Fruit fly (Drosophila melanogaster): Measurements from ENCODE around the gene smog.

smog gene

DNA sequence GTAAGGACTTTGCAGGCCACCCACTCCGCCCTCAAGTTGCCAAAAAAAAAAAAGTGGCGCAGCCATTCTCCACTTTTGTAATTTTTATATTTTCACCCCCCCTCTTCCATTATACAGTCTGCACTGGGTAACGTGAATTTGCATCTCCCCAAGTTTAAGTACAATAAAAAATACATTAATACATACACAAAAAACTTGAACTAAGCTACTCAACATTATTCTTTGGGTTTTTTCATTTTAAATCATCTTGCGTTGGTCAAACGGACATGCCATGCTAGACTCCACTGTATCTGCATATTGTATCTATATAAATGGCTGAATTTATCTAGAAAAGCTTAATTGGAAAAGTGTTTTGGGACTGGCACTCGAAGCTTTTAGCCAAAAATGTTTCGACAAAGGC, 8.8 kb downstream of the smog start (continued):
- TF ChIP-seq Bdp1 (GFP tag; optimal IDR thresholded peaks at IDR 0.05) (no peak), psq (GFP tag; optimal IDR thresholded peaks at IDR 0.05) (no peak), CG11247 (GFP tag; IDR thresholded peaks at IDR 0.05) (no peak), Atf-2 (GFP tag; optimal IDR thresholded peaks at IDR 0.05) (no peak), Drgx (GFP tag; IDR thresholded peaks at IDR 0.05) (peak; percentile 38; the same call in 1 of the 2 replicates), ATbp (GFP tag; optimal IDR thresholded peaks at IDR 0.05) (no peak), CG13894 (tag; optimal IDR thresholded peaks at IDR 0.05) (peak; percentile 37), CG3995 (GFP tag; optimal IDR thresholded peaks at IDR 0.05) (no peak), fd102C (GFP tag; optimal IDR thresholded peaks at IDR 0.05) (no peak), E2f1 (GFP tag; IDR thresholded peaks at IDR 0.05) (peak; percentile 50; the same call in 1 of the 2 replicates), CG10147 (GFP tag; optimal IDR thresholded peaks at IDR 0.05) (no peak), CG43689 (GFP tag; IDR thresholded peaks at IDR 0.05) (no peak), twi (tag; optimal IDR thresholded peaks at IDR 0.05) (no peak), CG11456 (GFP tag; IDR thresholded peaks at IDR 0.05) (no peak), CG16779 (GFP tag; IDR thresholded peaks at IDR 0.05) (no peak), HLHmδ (GFP tag; optimal IDR thresholded peaks at IDR 0.05) (no peak), CG32767 (GFP tag; IDR thresholded peaks at IDR 0.05) (no peak), odd (GFP tag; optimal IDR thresholded peaks at IDR 0.05) (no peak), prd (optimal IDR thresholded peaks at IDR 0.05) (no peak), prd (GFP tag; IDR thresholded peaks at IDR 0.05) (peak; percentile 76; the same call in 2 of the 3 replicates), CG17829 (tag; optimal IDR thresholded peaks at IDR 0.05) (no peak), MESR4 (GFP tag; optimal IDR thresholded peaks at IDR 0.05) (no peak), CG7786 (GFP tag; optimal IDR thresholded peaks at IDR 0.05) (no peak), Max (GFP tag; optimal IDR thresholded peaks at IDR 0.05) (no peak), Ptx1 (GFP tag; IDR thresholded peaks at IDR 0.05) (peak; percentile 61), CG6689 (GFP tag; IDR thresholded peaks at IDR 0.05) (peak; percentile 65), CG8388 (GFP tag; optimal IDR thresholded peaks at IDR 0.05) (no peak), chinmo (GFP tag; IDR thresholded peaks at IDR 0.05; ENCODE audit: partially characterized antibody) (no peak), jing (GFP tag; optimal IDR thresholded peaks at IDR 0.05) (no peak), chm (GFP tag; IDR thresholded peaks at IDR 0.05) (no peak), CG9215 (GFP tag; IDR thresholded peaks at IDR 0.05) (no peak), Ada2b (GFP tag; IDR thresholded peaks at IDR 0.05) (peak; percentile 39; the same call in 1 of the 2 replicates), CG8089 (GFP tag; optimal IDR thresholded peaks at IDR 0.05) (no peak), CG17802 (tag; optimal IDR thresholded peaks at IDR 0.05) (no peak), CG2199 (GFP tag; IDR thresholded peaks at IDR 0.05) (no peak), stwl (tag; optimal IDR thresholded peaks at IDR 0.05) (no peak), ERR (GFP tag; optimal IDR thresholded peaks at IDR 0.05) (no peak), CG3281 (GFP tag; optimal IDR thresholded peaks at IDR 0.05) (peak; percentile 52), CG42726 (GFP tag; IDR thresholded peaks at IDR 0.05; ENCODE audit: partially characterized antibody) (no peak), CG18764 (GFP tag; optimal IDR thresholded peaks at IDR 0.05) (no peak), CG13287 (GFP tag; IDR thresholded peaks at IDR 0.05; ENCODE audit: partially characterized antibody) (no peak), emc (GFP tag; optimal IDR thresholded peaks at IDR 0.05) (no peak), fd96Cb (tag; optimal IDR thresholded peaks at IDR 0.05) (peak; percentile 38), Stat92E (GFP tag; optimal IDR thresholded peaks at IDR 0.05) (no peak), tap (tag; optimal IDR thresholded peaks at IDR 0.05) (peak; percentile 30), az2 (GFP tag; optimal IDR thresholded peaks at IDR 0.05) (peak; percentile 7), trem (tag; optimal IDR thresholded peaks at IDR 0.05) (no peak), C15 (GFP tag; IDR thresholded peaks at IDR 0.05) (no peak), NC2β (GFP tag; optimal IDR thresholded peaks at IDR 0.05) (no peak), tx (GFP tag; optimal IDR thresholded peaks at IDR 0.05) (no peak), chn (GFP tag; optimal IDR thresholded peaks at IDR 0.05) (no peak), CG4282 (GFP tag; optimal IDR thresholded peaks at IDR 0.05) (no peak)
